Worm (Caenorhabditis elegans): ENCODE results near the gene srw-31.

srw-31 gene

DNA sequence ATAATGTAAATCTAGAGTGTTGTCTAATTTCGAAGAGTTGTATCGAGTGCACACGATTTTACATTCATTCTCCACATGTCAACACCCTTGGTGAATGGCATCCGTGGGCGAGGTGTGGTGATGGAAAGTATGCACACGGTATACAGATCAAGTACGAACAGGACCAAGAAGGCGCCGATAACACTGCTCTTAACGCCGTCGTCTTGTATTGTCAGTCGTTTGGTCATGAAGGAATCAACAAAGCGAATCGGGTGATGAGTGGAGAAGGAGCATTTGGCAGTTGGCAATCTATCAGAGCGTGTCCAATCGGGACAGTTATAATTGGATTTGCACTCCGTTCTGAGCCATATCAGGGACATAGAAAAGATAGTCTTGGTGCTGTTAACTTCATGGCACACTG, 26.8 kb downstream of the srw-31 start:
- TF ChIP-seq hmg-4 (GFP tag; optimal IDR thresholded peaks at IDR 0.05) (no peak), hnd-1 (tag; optimal IDR thresholded peaks at IDR 0.05) (no peak)

DNA sequence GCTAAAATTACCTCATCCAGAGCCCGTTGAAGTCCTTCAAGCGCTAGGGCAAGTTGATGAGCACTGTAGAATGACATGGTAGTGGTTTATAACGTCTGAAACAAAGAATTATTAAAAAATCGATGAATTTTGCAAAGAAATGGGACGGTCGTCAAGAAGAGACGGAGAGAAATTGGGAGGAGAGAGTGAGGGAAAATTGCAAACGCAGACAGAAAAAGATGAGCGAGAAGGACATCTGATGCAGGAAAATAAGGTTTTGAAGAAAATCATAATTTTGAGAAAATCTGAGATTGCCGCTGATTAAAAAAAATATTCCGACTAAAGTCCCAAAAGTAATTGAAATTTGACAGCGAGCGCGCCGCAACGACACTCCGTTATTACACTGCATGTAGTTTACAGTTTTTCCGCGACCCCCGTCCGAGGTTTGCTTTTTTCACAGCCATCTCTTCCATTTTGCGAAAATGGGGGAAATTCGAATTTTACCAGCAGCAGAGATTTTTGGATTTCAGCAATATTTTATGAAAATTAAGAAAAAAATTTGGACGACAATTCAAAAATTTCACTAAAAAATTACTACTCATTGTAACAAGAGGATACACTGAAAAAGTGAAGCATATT, 32.0 kb downstream of the srw-31 start, which contains the start of gene C18D4.6:
C18D4.6 (minus strand) TSS at position 97 of the 618 bp plus-strand sequence.
- no peak for TF ChIP-seq flt-1 (GFP tag; IDR thresholded peaks at IDR 0.05)
- no peak for TF ChIP-seq ama-1 (optimal IDR thresholded peaks at IDR 0.05)
- no peak for TF ChIP-seq aly-1 (tag; optimal IDR thresholded peaks at IDR 0.05)
- no peak for TF ChIP-seq hmg-4 (GFP tag; optimal IDR thresholded peaks at IDR 0.05)
- TF ChIP-seq ceh-36 (tag; optimal IDR thresholded peaks at IDR 0.05) = no peak
- TF ChIP-seq ets-7 (tag; optimal IDR thresholded peaks at IDR 0.05) = no peak
- TF ChIP-seq ceh-13 (GFP tag; optimal IDR thresholded peaks at IDR 0.05) = no peak
- TF ChIP-seq sea-1 (GFP tag; conservative IDR thresholded peaks at IDR 0.05) = no peak
- no peak for TF ChIP-seq tbx-11 (GFP tag; IDR thresholded peaks at IDR 0.05)
- TF ChIP-seq pes-1 (GFP tag; IDR thresholded peaks at IDR 0.05) = no peak
- TF ChIP-seq scrt-1 (GFP tag; IDR thresholded peaks at IDR 0.05) = no peak
- TF ChIP-seq tbx-37 (GFP tag; conservative IDR thresholded peaks at IDR 0.05) = no peak
- no peak for TF ChIP-seq B0310.2 (tag; optimal IDR thresholded peaks at IDR 0.05)
- TF ChIP-seq hnd-1 (tag; optimal IDR thresholded peaks at IDR 0.05) = no peak
- no peak for TF ChIP-seq F13C5.2 (tag; optimal IDR thresholded peaks at IDR 0.05)
- no peak for TF ChIP-seq hmbx-1 (tag; optimal IDR thresholded peaks at IDR 0.05)

DNA sequence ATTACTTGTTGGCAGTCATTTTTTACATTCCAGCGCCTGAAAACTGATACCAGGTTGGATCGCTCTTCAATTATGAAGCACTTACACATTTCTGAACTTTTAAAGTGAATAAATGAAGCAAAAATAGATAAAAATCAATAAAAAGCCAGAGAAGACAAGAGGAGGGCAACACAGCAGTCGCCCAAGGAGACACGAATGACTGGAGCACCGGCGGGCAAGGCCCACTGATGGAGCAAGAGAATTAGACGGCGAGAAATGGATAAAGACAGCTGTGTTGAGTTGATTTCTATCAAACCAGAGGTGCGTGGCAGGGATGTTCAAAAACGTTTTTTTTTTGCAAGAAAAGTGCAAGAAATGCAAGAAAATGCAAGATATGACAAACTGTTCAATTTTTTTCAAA, 32.9 kb downstream of the srw-31 start:
- no peak for TF ChIP-seq tra-4 (tag; optimal IDR thresholded peaks at IDR 0.05)
- no peak for TF ChIP-seq B0310.2 (tag; optimal IDR thresholded peaks at IDR 0.05)
- TF ChIP-seq hnd-1 (tag; optimal IDR thresholded peaks at IDR 0.05) = no peak
- no peak for TF ChIP-seq F13C5.2 (tag; optimal IDR thresholded peaks at IDR 0.05)
- TF ChIP-seq tbx-37 (GFP tag; conservative IDR thresholded peaks at IDR 0.05) = no peak
- no peak for TF ChIP-seq hmbx-1 (tag; optimal IDR thresholded peaks at IDR 0.05)
- no peak for TF ChIP-seq aly-1 (tag; optimal IDR thresholded peaks at IDR 0.05)
- no peak for TF ChIP-seq sea-1 (GFP tag; conservative IDR thresholded peaks at IDR 0.05)
- no peak for TF ChIP-seq flt-1 (GFP tag; IDR thresholded peaks at IDR 0.05)
- no peak for TF ChIP-seq pes-1 (GFP tag; IDR thresholded peaks at IDR 0.05)
- TF ChIP-seq hmg-4 (GFP tag; optimal IDR thresholded peaks at IDR 0.05) = no peak

DNA sequence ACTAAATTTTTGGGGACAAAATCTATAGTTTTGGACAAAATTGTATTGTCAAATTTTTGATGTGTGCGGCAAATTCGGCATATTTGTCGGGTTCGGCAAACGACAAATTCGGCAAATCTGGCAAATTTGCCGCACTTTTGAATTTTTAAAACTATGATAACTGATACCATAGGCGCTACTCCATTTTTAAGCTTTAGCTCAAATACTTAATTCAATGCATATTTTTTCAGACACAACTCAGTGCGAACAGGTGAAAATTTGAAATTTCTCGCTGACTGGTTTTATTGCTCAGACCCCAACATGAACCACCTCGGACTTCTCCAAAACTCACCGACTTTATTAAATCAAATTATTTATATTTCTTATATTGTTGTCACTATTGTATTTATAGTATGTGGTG, 33.9 kb downstream of the srw-31 start, which contains the start of gene srz-25:
srz-25 (plus strand) TSS at position 301 of the 400 bp plus-strand sequence.
- TF ChIP-seq tbx-11 (GFP tag; IDR thresholded peaks at IDR 0.05) = no peak

DNA sequence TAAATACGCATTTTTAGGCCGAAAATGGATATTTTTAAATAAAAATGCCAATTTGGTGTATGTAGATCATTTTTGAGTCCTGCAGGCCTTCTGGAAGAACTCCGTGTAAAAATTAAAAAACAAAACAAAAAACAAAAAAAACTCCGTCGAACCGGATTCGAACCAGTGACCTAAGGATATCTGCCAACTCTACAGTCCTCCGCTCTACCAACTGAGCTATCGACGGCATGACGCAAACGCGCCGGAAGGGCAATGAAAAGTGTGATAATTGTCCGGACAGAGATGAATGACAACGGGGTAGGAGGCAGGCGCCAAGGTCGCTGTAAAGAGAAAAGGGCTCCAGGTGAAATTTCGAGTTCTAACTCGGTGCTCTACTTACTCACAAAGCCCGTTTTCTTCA, 35.9 kb downstream of the srw-31 start:
- no peak for TF ChIP-seq tra-4 (tag; optimal IDR thresholded peaks at IDR 0.05)
- TF ChIP-seq pes-1 (GFP tag; IDR thresholded peaks at IDR 0.05) = peak; percentile 58; the same call in 1 of the 2 replicates
- TF ChIP-seq tbx-11 (GFP tag; IDR thresholded peaks at IDR 0.05) = 0 out of 2 replicates have a peak, but pooled peaks have one; percentile 31

DNA sequence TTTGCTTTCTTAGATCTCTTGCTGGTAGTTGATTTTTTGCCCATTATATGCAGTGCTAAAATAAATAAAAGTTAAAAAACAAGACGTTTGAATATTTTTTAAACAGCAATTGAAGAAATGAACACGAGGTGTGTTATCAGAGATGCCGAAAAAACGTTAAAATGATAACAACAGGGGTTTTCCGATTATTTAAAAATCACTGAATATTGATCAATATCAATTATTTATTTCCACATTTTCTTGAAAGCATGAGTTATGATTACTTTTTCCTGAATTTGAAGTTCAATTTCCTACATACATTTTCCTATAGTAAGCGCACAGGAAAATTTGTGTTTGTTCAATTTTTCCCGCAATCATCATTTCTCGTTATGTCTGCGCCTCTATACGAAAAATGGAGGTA, 40.5 kb downstream of the srw-31 start:
- TF ChIP-seq ets-7 (tag; optimal IDR thresholded peaks at IDR 0.05) (no peak), hnd-1 (tag; optimal IDR thresholded peaks at IDR 0.05) (no peak), pes-1 (GFP tag; IDR thresholded peaks at IDR 0.05) (no peak), flt-1 (GFP tag; IDR thresholded peaks at IDR 0.05) (no peak), sea-1 (GFP tag; conservative IDR thresholded peaks at IDR 0.05) (no peak), scrt-1 (GFP tag; IDR thresholded peaks at IDR 0.05) (no peak), B0310.2 (tag; optimal IDR thresholded peaks at IDR 0.05) (no peak), tbx-11 (GFP tag; IDR thresholded peaks at IDR 0.05) (no peak), hmbx-1 (tag; optimal IDR thresholded peaks at IDR 0.05) (no peak)

DNA sequence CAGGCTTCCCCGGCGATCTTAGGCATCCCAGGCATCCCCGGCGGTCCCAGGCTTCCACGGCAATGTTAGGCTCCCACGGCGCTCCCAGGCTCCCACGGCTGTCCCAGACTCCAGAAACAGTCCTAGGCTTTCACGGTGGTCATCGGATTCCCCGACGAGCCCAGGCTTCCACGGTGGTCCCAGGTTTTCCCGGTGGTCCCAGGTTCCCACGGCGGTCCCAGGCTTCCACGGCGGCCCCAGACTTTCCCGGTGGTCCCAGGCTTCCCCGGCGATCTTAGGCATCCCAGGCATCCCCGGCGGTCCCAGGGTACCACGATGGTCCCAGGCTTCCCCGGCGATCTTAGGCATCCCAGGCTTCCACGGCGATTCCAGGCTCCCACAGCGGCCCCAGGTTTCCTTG, 42.2 kb downstream of the srw-31 start:
- TF ChIP-seq tra-4 (tag; optimal IDR thresholded peaks at IDR 0.05) = no peak
- no peak for TF ChIP-seq ama-1 (optimal IDR thresholded peaks at IDR 0.05)

DNA sequence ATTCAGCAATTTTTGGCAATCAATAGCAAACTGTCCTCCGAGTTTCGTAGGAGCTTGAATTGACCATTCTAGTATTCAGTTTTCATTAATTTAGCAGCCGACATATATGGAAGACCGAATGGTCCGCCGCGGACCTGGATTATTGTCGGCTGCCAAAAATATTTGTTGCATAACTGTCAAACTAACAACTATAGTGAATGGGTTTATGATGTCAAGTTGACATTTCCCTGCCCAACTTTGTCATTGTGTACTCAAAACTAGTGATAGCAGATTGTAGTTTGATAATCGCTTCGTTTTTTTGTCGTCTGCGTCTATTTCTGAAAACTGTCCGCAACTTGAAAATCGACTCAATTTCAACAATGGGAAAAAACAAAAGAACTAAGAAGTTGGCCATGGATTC, 43.0 kb downstream of the srw-31 start, which contains the start of gene fbxa-176:
fbxa-176 (plus strand) TSS at position 314 of the 400 bp plus-strand sequence.
- TF ChIP-seq tra-4 (tag; optimal IDR thresholded peaks at IDR 0.05) (no peak), hmbx-1 (tag; optimal IDR thresholded peaks at IDR 0.05) (no peak), sea-1 (GFP tag; conservative IDR thresholded peaks at IDR 0.05) (no peak), tbx-37 (GFP tag; conservative IDR thresholded peaks at IDR 0.05) (no peak), F13C5.2 (tag; optimal IDR thresholded peaks at IDR 0.05) (no peak)

DNA sequence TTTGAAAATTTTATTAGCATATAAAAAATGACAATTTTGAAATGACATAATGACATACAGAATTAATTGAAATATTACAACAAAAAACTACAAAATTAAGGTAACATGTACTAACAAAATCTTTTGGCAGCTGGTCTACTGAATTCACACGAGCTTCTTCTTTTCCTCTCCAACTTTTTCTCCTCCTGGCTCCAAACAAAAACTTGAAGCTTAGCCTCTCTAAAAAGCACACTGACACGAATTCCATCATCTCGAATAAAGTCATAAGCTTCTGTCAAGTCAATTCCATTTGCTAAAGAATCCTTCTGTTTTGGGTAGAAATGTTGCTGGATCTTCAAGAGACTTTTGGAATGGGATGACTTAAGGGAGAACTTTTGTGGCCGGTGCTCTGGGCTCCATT, 45.0 kb downstream of the srw-31 start:
- no peak for TF ChIP-seq ceh-36 (tag; optimal IDR thresholded peaks at IDR 0.05)
- no peak for TF ChIP-seq ama-1 (optimal IDR thresholded peaks at IDR 0.05)
- TF ChIP-seq ets-7 (tag; optimal IDR thresholded peaks at IDR 0.05) = no peak
- no peak for TF ChIP-seq tbx-11 (GFP tag; IDR thresholded peaks at IDR 0.05)
- no peak for TF ChIP-seq tra-4 (tag; optimal IDR thresholded peaks at IDR 0.05)
- TF ChIP-seq B0310.2 (tag; optimal IDR thresholded peaks at IDR 0.05) = no peak
- TF ChIP-seq pes-1 (GFP tag; IDR thresholded peaks at IDR 0.05) = no peak
- TF ChIP-seq hmg-4 (GFP tag; optimal IDR thresholded peaks at IDR 0.05) = no peak
- TF ChIP-seq aly-1 (tag; optimal IDR thresholded peaks at IDR 0.05) = no peak
- TF ChIP-seq flt-1 (GFP tag; IDR thresholded peaks at IDR 0.05) = no peak
- no peak for TF ChIP-seq hnd-1 (tag; optimal IDR thresholded peaks at IDR 0.05)
- no peak for TF ChIP-seq ceh-13 (GFP tag; optimal IDR thresholded peaks at IDR 0.05)

All from whole organism, early embryonic.